Worm (Caenorhabditis elegans) whole organism, L3 larva: ENCODE measurements around the gene frl-1.
"Not testable (repeated sequence)": the region's sequence is repeated elsewhere in the genome, so short reads cannot be mapped to it uniquely, and the experiment has no call there.

Experiments used
- R02D3.7 ChIP-seq: fragments of 150-350 bp; optimal IDR thresholded peaks from 2 replicates; lab custom pipeline; 2014; ENCODE audit warnings: missing biosample characterization, missing genetic modification characterization
- ZK546.5 ChIP-seq: sonication (generic microtip); optimal IDR thresholded peaks from 2 replicates; lab custom pipeline; 2017; ENCODE audit warnings: missing biosample characterization, missing genetic modification characterization
- aly-2 ChIP-seq: fragments of 150-350 bp; optimal IDR thresholded peaks from 2 replicates; lab custom pipeline; 2014; ENCODE audit warnings: missing biosample characterization, missing genetic modification characterization
- ama-1 ChIP-seq: fragments of 150-350 bp; optimal IDR thresholded peaks from 2 replicates; lab custom pipeline; 2018
- ceh-16 ChIP-seq: sonication (generic microtip); optimal IDR thresholded peaks from 2 replicates; lab custom pipeline; 2017; ENCODE audit warnings: missing biosample characterization, missing genetic modification characterization
- ceh-28 ChIP-seq: fragments of 150-350 bp; optimal IDR thresholded peaks from 2 replicates; lab custom pipeline; 2014; ENCODE audit warnings: missing biosample characterization, missing genetic modification reagents, missing genetic modification characterization
- ceh-9 ChIP-seq: sonication (generic microtip); optimal IDR thresholded peaks from 2 replicates; lab custom pipeline; 2018; ENCODE audit warnings: missing biosample characterization, missing genetic modification characterization
- egl-27 ChIP-seq: sonication (generic microtip); optimal IDR thresholded peaks from 4 replicates; lab custom pipeline; 2017; ENCODE audit warnings: missing biosample characterization, missing genetic modification reagents, missing genetic modification characterization
- elt-1 ChIP-seq: fragments of 150-350 bp; optimal IDR thresholded peaks from 2 replicates; lab custom pipeline; 2014; ENCODE audit warnings: missing biosample characterization, missing genetic modification characterization
- elt-2 ChIP-seq: sonication (generic microtip); optimal IDR thresholded peaks from 2 replicates; lab custom pipeline; 2016; ENCODE audit warnings: missing genetic modification reagents, mild to moderate bottlenecking, missing genetic modification characterization, missing compliant biosample characterization
- elt-3 ChIP-seq, 3 experiments: fragments of 150-350 bp in 1 of 3; sonication (generic microtip) in 2 of 3; optimal IDR thresholded peaks; 2 replicates in 2 of 3; 4 replicates in 1 of 3; lab custom pipeline; 2014 to 2017; ENCODE audit warnings: missing biosample characterization in 3 of 3, missing genetic modification characterization in 3 of 3
- fkh-10 ChIP-seq: sonication (generic microtip); optimal IDR thresholded peaks from 2 replicates; lab custom pipeline; 2017; ENCODE audit warnings: missing biosample characterization, missing genetic modification reagents, missing genetic modification characterization
- fkh-2 ChIP-seq: fragments of 150-350 bp; optimal IDR thresholded peaks from 2 replicates; lab custom pipeline; 2014; ENCODE audit warnings: missing biosample characterization, missing genetic modification reagents, missing genetic modification characterization
- fos-1 ChIP-seq: fragments of 150-350 bp; optimal IDR thresholded peaks from 2 replicates; lab custom pipeline; 2014; ENCODE audit warnings: missing biosample characterization, missing genetic modification characterization
- hmg-11 ChIP-seq: sonication (generic microtip); optimal IDR thresholded peaks from 2 replicates; lab custom pipeline; 2016; ENCODE audit warnings: missing genetic modification characterization, missing compliant biosample characterization
- lin-15B ChIP-seq: fragments of 150-350 bp; optimal IDR thresholded peaks from 2 replicates; lab custom pipeline; 2014; ENCODE audit warnings: missing biosample characterization, missing genetic modification characterization
- lin-39 ChIP-seq: fragments of 150-350 bp; optimal IDR thresholded peaks from 2 replicates; lab custom pipeline; 2018; ENCODE audit warnings: missing biosample characterization, missing genetic modification reagents, missing genetic modification characterization
- lsy-12 ChIP-seq: sonication (generic microtip); optimal IDR thresholded peaks from 2 replicates; lab custom pipeline; 2016; ENCODE audit warnings: mild to moderate bottlenecking, missing genetic modification characterization, missing compliant biosample characterization
- mdl-1 ChIP-seq: fragments of 150-350 bp; optimal IDR thresholded peaks from 2 replicates; lab custom pipeline; 2014; ENCODE audit warnings: missing biosample characterization, missing genetic modification characterization
- mml-1 ChIP-seq: fragments of 150-350 bp; sonication (generic microtip); optimal IDR thresholded peaks from 3 replicates; lab custom pipeline; 2014; ENCODE audit warnings: missing biosample characterization, missing genetic modification characterization
- nfya-1 ChIP-seq: sonication (generic microtip); optimal IDR thresholded peaks from 2 replicates; lab custom pipeline; 2017; ENCODE audit warnings: missing genetic modification characterization, mild to moderate bottlenecking, missing compliant biosample characterization, antibody characterized with exemption, moderate library complexity; ENCODE audit not compliant: insufficient read depth
- nhr-11 ChIP-seq: fragments of 150-350 bp; optimal IDR thresholded peaks from 2 replicates; lab custom pipeline; 2014; ENCODE audit warnings: missing biosample characterization, missing genetic modification characterization
- nhr-23 ChIP-seq: fragments of 150-350 bp; optimal IDR thresholded peaks from 2 replicates; lab custom pipeline; 2014; ENCODE audit warnings: missing biosample characterization, missing genetic modification reagents, missing genetic modification characterization
- nhr-237 ChIP-seq: fragments of 150-350 bp; optimal IDR thresholded peaks from 2 replicates; lab custom pipeline; 2014; ENCODE audit warnings: missing biosample characterization, missing genetic modification characterization
- nhr-28 ChIP-seq: fragments of 150-350 bp; optimal IDR thresholded peaks from 2 replicates; lab custom pipeline; 2014; ENCODE audit warnings: missing biosample characterization, missing genetic modification characterization
- nhr-67 ChIP-seq: fragments of 150-350 bp; optimal IDR thresholded peaks from 2 replicates; lab custom pipeline; 2014; ENCODE audit warnings: missing biosample characterization, missing genetic modification characterization
- nhr-76 ChIP-seq: fragments of 150-350 bp; sonication (generic microtip); optimal IDR thresholded peaks from 5 replicates; lab custom pipeline; 2014; ENCODE audit warnings: missing biosample characterization, missing genetic modification characterization
- pha-4 ChIP-seq: fragments of 150-350 bp; optimal IDR thresholded peaks from 2 replicates; lab custom pipeline; 2014; ENCODE audit warnings: missing biosample characterization, missing genetic modification reagents, missing genetic modification characterization
- pqm-1 ChIP-seq: fragments of 150-350 bp; optimal IDR thresholded peaks from 2 replicates; lab custom pipeline; 2017; ENCODE audit warnings: missing biosample characterization, missing genetic modification characterization, inconsistent platforms
- sea-2 ChIP-seq: fragments of 150-350 bp; sonication (generic microtip); optimal IDR thresholded peaks from 4 replicates; lab custom pipeline; 2014; ENCODE audit warnings: missing biosample characterization, missing genetic modification reagents, missing genetic modification characterization
- tbx-2 ChIP-seq: sonication (generic microtip); optimal IDR thresholded peaks from 2 replicates; lab custom pipeline; 2016; ENCODE audit warnings: mild to moderate bottlenecking, missing genetic modification characterization, missing compliant biosample characterization
- unc-62 ChIP-seq: fragments of 150-350 bp; sonication (generic microtip); optimal IDR thresholded peaks from 4 replicates; lab custom pipeline; 2014; ENCODE audit warnings: missing biosample characterization, missing genetic modification reagents, missing genetic modification characterization
- zag-1 ChIP-seq: fragments of 150-350 bp; optimal IDR thresholded peaks from 2 replicates; lab custom pipeline; 2014; ENCODE audit warnings: missing biosample characterization, missing genetic modification characterization
- ztf-11 ChIP-seq: fragments of 150-350 bp; optimal IDR thresholded peaks from 2 replicates; lab custom pipeline; 2014; ENCODE audit warnings: missing biosample characterization, missing genetic modification characterization
- ztf-4 ChIP-seq: fragments of 150-350 bp; optimal IDR thresholded peaks from 2 replicates; lab custom pipeline; 2014; ENCODE audit warnings: missing biosample characterization, missing genetic modification characterization

Gene frl-1

DNA sequence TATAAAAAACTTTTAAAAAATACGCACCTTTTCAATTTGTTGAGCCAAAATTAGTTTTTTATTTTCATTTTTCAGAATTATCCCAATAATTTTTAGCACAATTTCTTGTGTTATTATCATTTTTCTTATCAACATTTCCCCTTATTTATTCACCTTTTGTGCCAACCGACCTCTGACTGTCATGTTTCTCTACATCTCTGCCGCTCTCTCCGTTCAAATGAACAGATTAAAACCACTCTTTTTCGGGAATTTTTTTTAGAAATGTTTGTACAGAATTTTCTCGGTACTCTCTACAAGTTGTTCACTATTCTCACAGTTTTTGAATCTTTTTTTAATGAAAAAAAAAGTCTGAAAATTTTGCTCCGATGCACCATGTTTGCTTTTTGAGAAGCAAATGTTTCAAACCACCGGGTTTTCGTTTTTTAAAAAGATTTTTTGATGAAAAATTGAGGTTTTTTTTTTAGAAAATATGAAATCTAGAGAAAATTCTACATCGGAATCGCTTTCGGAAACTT, at the start of gene frl-1:
Gene frl-1, plus strand, starts transcription at position 465 of the 515 bp plus-strand sequence.
- TF ChIP-seq pqm-1 (tag; lab: Kevin White, UChicago) (peak; percentile 18), nhr-76 (no peak), elt-2 (peak; percentile 68), pha-4 (tag; lab: Kevin White, UChicago) (peak; percentile 68)

DNA sequence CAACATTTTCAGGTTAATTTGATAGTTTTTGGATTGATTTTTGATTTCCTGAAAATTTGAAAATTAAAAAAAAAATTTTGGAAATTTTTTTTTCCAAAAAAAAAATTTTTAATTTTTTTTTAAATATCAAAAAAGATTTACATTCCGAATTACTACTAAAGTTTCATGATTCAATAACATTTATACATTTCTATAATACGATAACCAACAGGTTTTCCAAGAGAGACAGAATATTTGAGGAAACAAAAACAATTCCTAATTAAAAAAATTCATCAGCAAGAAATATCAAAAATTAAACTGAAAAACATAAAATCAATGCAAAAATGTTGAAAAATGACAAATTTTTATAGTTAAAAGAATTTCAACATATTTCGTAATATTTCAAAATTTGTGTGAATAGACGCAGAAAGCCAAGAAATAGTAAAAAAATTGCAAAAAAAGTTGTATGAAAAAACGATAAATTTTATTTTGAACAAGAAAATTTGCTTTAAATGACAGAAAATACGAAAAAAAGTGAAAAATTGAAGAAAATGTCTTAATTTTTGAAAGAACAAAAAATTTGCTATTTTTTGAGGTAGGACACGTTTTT, 47.3 kb upstream of the frl-1 start, which contains the start of gene Y39A3A.4:
Gene Y39A3A.4, minus strand, starts transcription at position 51 of the 589 bp plus-strand sequence.
- TF ChIP-seq ztf-4 (tag; lab: Kevin White, UChicago), result no peak
- no peak for TF ChIP-seq ceh-16 (tag; lab: Kevin White, UChicago)
- no peak for TF ChIP-seq nhr-23 (tag; lab: Kevin White, UChicago)
- no peak for TF ChIP-seq nhr-237 (tag; lab: Kevin White, UChicago)
- no peak for TF ChIP-seq aly-2 (tag; lab: Kevin White, UChicago)
- TF ChIP-seq mml-1 (tag; lab: Kevin White, UChicago), result no peak
- TF ChIP-seq nfya-1, result no peak
- TF ChIP-seq egl-27 (tag; lab: Kevin White, UChicago), result no peak
- TF ChIP-seq mdl-1 (tag; lab: Kevin White, UChicago), result no peak
- no peak for TF ChIP-seq ceh-28 (tag; lab: Kevin White, UChicago)
- TF ChIP-seq ztf-11 (tag; lab: Kevin White, UChicago), result no peak
- TF ChIP-seq zag-1 (tag; lab: Kevin White, UChicago), result no peak
- no peak for TF ChIP-seq lsy-12 (tag; lab: Kevin White, UChicago)
- TF ChIP-seq fkh-2, result no peak
- TF ChIP-seq nhr-11 (tag; lab: Kevin White, UChicago), result no peak
- no peak for TF ChIP-seq ceh-9 (tag; lab: Kevin White, UChicago)
- TF ChIP-seq elt-3 (tag; optimal IDR thresholded peaks at IDR 0.05; lab: Kevin White, UChicago), result no peak
- no peak for TF ChIP-seq hmg-11 (tag; lab: Kevin White, UChicago)

DNA sequence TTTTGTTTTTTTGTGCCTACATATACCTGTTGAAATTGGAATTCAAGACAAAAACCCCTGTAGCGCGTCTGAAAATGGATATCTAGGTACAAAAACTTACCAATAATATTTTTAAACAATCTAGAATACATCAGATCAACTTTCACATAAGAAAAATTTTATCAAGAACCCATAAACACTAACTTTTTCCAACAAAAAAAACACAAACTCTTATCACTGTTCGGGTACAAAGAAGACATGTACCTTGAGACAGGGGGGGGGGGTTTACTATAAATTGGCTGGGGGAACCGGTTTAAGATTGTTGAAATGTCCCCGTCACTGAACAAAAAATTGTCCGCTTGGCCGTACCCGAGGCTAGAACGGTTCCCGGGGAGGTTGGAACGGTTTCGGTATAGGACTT, 41.4 kb upstream of the frl-1 start, which contains the start of gene cpt-3:
Gene cpt-3, plus strand, starts transcription at position 301 of the 400 bp plus-strand sequence.
- TF ChIP-seq sea-2 (GFP tag; lab: Kevin White, UChicago); lin-39 (tag; lab: Kevin White, UChicago); ZK546.5 (tag; lab: Kevin White, UChicago): not testable (repeated sequence)

DNA sequence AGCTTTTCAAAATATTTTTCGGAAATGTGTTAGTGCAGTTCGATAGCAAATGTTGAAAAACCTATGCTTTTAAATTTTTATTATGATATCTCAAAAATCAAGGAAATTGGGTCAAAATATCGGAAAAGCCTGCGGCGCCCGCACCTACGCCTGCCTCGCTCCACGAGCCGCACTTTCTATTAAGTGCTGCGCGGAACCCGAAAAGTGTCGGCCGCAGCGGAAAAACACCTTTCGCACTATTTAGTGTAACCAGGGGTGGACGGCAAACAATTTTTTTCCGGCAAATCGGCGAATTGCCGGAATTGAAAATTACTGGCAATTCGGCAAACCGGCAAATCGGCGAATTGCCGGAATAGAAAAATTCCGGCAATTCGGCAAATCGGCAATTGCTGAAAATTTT, 39.1 kb upstream of the frl-1 start:
- TF ChIP-seq fkh-2, result no peak
- TF ChIP-seq lin-15B (tag; lab: Kevin White, UChicago), result no peak
- TF ChIP-seq R02D3.7 (tag; lab: Kevin White, UChicago), result no peak
- TF ChIP-seq elt-1 (tag; lab: Kevin White, UChicago), result no peak
- TF ChIP-seq lsy-12 (tag; lab: Kevin White, UChicago), result no peak

DNA sequence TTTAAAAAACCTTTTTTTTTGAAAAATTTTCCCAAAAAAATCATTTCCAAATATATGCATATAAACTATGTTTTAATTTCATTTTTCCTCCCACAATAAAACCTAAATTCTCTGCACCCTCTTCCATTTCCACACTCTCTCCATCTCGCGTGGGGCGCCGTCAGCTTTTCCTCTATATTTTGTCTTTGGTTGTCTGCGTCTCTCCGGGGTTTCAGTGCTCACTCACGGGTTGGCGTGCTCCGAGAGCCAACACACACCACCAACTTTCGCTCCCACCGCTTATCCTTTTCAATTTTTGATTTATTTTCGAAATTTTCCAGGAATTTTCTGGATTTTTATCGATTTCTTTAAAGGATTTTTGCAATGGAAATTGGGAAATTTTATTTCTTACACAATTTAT, 34.5 kb upstream of the frl-1 start:
- TF ChIP-seq fos-1 (tag; lab: Kevin White, UChicago) (no peak), nhr-237 (tag; lab: Kevin White, UChicago) (no peak), unc-62 (GFP tag; lab: Kevin White, UChicago) (no peak), elt-2 (peak; percentile 44), fkh-10 (no peak), nfya-1 (peak; percentile 57), lin-15B (tag; lab: Kevin White, UChicago) (no peak), ceh-9 (tag; lab: Kevin White, UChicago) (no peak), egl-27 (tag; lab: Kevin White, UChicago) (no peak), nhr-23 (tag; lab: Kevin White, UChicago) (no peak), elt-3 (tag; optimal IDR thresholded peaks at IDR 0.05; lab: Kevin White, UChicago) (no peak), R02D3.7 (tag; lab: Kevin White, UChicago) (no peak), lin-39 (tag; lab: Kevin White, UChicago) (no peak), ama-1 (lab: Kevin White, UChicago) (no peak), nhr-28 (tag; lab: Kevin White, UChicago) (no peak), nhr-67 (tag; lab: Kevin White, UChicago) (no peak), hmg-11 (tag; lab: Kevin White, UChicago) (peak; percentile 70), ceh-16 (tag; lab: Kevin White, UChicago) (no peak), zag-1 (tag; lab: Kevin White, UChicago) (no peak), tbx-2 (tag; lab: Kevin White, UChicago) (no peak), ceh-28 (tag; lab: Kevin White, UChicago) (no peak), pqm-1 (tag; lab: Kevin White, UChicago) (no peak), pha-4 (tag; lab: Kevin White, UChicago) (peak; percentile 71)
- TF ChIP-seq, all 47 proteins: peak for 4
